Fruit fly (Drosophila melanogaster): Measurements from ENCODE around the gene CG8012.

- TF ChIP-seq psq (GFP tag; optimal IDR thresholded peaks at IDR 0.05) (no peak), ken (GFP tag; IDR thresholded peaks at IDR 0.05) (no peak), Hr51 (GFP tag; optimal IDR thresholded peaks at IDR 0.05) (no peak), CG10321 (GFP tag; IDR thresholded peaks at IDR 0.05) (no peak), CG12236 (GFP tag; optimal IDR thresholded peaks at IDR 0.05) (no peak), pan (optimal IDR thresholded peaks at IDR 0.05) (no peak), pan (GFP tag; optimal IDR thresholded peaks at IDR 0.05 in 1 of 2, IDR thresholded peaks at IDR 0.05 in 1 of 2) (no peak), Meics (GFP tag; optimal IDR thresholded peaks at IDR 0.05) (no peak), CG42726 (GFP tag; IDR thresholded peaks at IDR 0.05; ENCODE audit: partially characterized antibody) (no peak), fd96Cb (tag; optimal IDR thresholded peaks at IDR 0.05) (no peak), fd64A (GFP tag; optimal IDR thresholded peaks at IDR 0.05) (no peak), tgo (GFP tag; IDR thresholded peaks at IDR 0.05) (no peak)
Observed at dm6 chr3L:8191042-8191613, 24.0 kb upstream of the CG8012 start, which contains the start of gene MED24.

Data from whole organism, embryonic.